Worm (Caenorhabditis elegans) whole organism, early embryonic: Measurements from ENCODE around the gene hpr-17.

Experiments used
- B0310.2 ChIP-seq: sonication (generic microtip); optimal IDR thresholded peaks from 2 replicates; lab custom pipeline; 2016; ENCODE audit warnings: mild to moderate bottlenecking, missing genetic modification characterization, missing compliant biosample characterization
- F13C5.2 ChIP-seq: sonication (generic microtip); optimal IDR thresholded peaks from 2 replicates; lab custom pipeline; 2017; ENCODE audit warnings: mild to moderate bottlenecking, missing genetic modification characterization, inconsistent platforms, missing compliant biosample characterization
- ama-1 ChIP-seq: fragments of 150-350 bp; optimal IDR thresholded peaks from 2 replicates; lab custom pipeline; 2014
- ceh-13 ChIP-seq: fragments of 200-800 bp; sonication (Bioruptor generic); optimal IDR thresholded peaks from 2 replicates; lab custom pipeline; 2018; ENCODE audit warnings: mild to moderate bottlenecking, missing genetic modification characterization, missing compliant biosample characterization
- ets-7 ChIP-seq: sonication (generic microtip); optimal IDR thresholded peaks from 2 replicates; lab custom pipeline; 2016; ENCODE audit warnings: missing genotype, missing genetic modification characterization, missing compliant biosample characterization
- flt-1 ChIP-seq: fragments of 200-800 bp; sonication (Bioruptor generic); IDR thresholded peaks from 2 replicates; pipeline ENCODE4 v1.3.6; 2022; ENCODE audit warnings: missing genetic modification characterization, missing compliant biosample characterization
- hmbx-1 ChIP-seq: sonication (generic microtip); optimal IDR thresholded peaks from 2 replicates; lab custom pipeline; 2016; ENCODE audit warnings: mild to moderate bottlenecking, missing genetic modification characterization, missing compliant biosample characterization
- hmg-4 ChIP-seq: fragments of 200-800 bp; sonication (Bioruptor generic); optimal IDR thresholded peaks from 2 replicates; lab custom pipeline; 2018; ENCODE audit warnings: mild to moderate bottlenecking, missing genetic modification characterization, missing compliant biosample characterization
- hnd-1 ChIP-seq: sonication (generic microtip); optimal IDR thresholded peaks from 2 replicates; lab custom pipeline; 2016; ENCODE audit warnings: missing genetic modification characterization, missing compliant biosample characterization
- scrt-1 ChIP-seq: fragments of 200-800 bp; sonication (Bioruptor generic); IDR thresholded peaks from 2 replicates; pipeline ENCODE4 v1.3.6; 2022; ENCODE audit warnings: missing genetic modification characterization, missing compliant biosample characterization
- sea-1 ChIP-seq: fragments of 200-800 bp; sonication (Bioruptor generic); conservative IDR thresholded peaks from 2 replicates; pipeline ENCODE4 v1.3.6; 2022; ENCODE audit warnings: missing genetic modification characterization, missing compliant biosample characterization
- tbx-11 ChIP-seq: fragments of 200-800 bp; sonication (Bioruptor generic); IDR thresholded peaks from 2 replicates; pipeline ENCODE4 v1.3.6; 2022; ENCODE audit warnings: missing genetic modification characterization, missing compliant biosample characterization

DNA sequence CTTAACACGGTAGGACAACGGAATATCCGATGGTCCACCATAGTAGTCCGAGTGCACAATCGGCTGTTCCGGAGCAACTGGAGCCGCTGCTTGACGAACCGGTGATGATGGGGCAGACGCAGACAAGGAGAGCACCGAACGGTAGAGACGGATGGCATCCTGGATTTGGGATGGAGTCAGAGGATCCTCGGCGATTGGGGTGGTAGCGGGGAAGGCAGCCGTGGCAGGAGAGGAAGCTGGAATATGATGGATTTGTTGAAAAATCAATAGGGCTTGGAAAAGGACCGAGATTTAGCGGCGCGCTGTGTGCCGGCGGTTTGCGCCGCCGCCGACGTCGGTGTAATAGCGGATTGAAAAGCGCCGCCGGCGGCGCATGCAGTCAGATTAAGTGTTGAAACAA, 4.4 kb downstream of the hpr-17 start:
- TF ChIP-seq ama-1 = no peak
- no peak for TF ChIP-seq B0310.2 (tag; lab: Kevin White, UChicago)
- no peak for TF ChIP-seq flt-1
- no peak for TF ChIP-seq tbx-11 (GFP tag; lab: Robert Waterston, UW)
- no peak for TF ChIP-seq ets-7
- TF ChIP-seq hmg-4 (GFP tag; lab: Kevin White, UChicago) = no peak
- no peak for TF ChIP-seq sea-1 (GFP tag; lab: Robert Waterston, UW)
- no peak for TF ChIP-seq hmbx-1 (tag; lab: Kevin White, UChicago)
- no peak for TF ChIP-seq hnd-1 (tag; lab: Kevin White, UChicago)
- no peak for TF ChIP-seq ceh-13 (GFP tag; lab: Kevin White, UChicago)
- TF ChIP-seq F13C5.2 (tag; lab: Kevin White, UChicago) = no peak
- no peak for TF ChIP-seq scrt-1 (GFP tag; lab: Robert Waterston, UW)
